Worm (Caenorhabditis elegans): ENCODE measurements around the gene H13N06.2.

Gene H13N06.2

DNA sequence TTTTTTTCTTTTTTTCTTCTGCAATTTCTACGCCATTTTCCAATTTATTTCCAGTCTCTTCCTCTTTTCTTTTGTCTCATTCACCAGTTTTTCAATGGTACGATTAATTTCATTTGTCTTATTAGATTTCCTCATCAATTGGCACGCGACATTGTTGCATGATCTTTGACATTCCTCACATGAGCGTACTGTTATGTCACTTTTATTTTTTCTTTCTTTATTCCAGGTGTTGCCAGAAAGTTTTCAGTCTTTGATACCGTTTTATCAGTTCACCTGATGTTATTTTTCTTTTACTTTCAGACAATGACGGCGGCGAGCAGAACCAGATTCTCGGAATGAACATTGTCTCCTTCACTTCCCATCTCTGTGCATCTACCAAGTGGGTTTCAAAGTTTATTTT is 49.5 kb downstream of the H13N06.2 start, which contains the start of the genes olrn-1 and C02C6.14:
Gene olrn-1 (plus strand): TSS at position 301 of the 400 bp plus-strand sequence.
Gene C02C6.14 (plus strand): TSS at position 304 of the 400 bp plus-strand sequence.
- TF ChIP-seq lin-14 (GFP tag; optimal IDR thresholded peaks at IDR 0.05) (peak; percentile 20), ceh-82 (tag; optimal IDR thresholded peaks at IDR 0.05) (no peak), nhr-85 (tag) (peak; percentile 5), lin-35 (GFP tag; optimal IDR thresholded peaks at IDR 0.05) (peak in 1 of 2 experiments; percentile 2), nhr-28 (tag; optimal IDR thresholded peaks at IDR 0.05) (no peak), mef-2 (tag; optimal IDR thresholded peaks at IDR 0.05) (no peak), nhr-19 (GFP tag; conservative IDR thresholded peaks at IDR 0.05) (no peak)

DNA sequence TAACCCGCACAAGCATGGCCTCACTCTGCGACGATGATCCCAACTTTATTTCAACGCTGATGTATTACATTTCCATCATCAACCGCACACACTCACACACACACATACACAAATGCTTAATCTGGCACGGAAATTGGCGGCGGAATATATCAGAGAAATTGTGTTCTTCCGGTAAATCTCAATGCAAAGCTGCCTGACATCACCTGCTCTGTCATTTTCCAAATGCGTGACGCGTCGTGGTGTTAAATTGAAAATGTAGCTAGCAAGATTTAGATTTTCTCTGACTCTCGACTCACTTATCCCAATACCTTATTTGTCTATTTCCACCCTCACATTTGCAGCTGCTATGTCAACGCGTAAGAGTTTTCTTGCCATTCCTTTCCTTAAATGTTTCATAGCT is 51.4 kb downstream of the H13N06.2 start:
- TF ChIP-seq aha-1 (tag; optimal IDR thresholded peaks at IDR 0.05) (no peak), grh-1 (GFP tag; IDR thresholded peaks at IDR 0.05) (no peak), ama-1 (optimal IDR thresholded peaks at IDR 0.05) (no peak), fkh-4 (tag; optimal IDR thresholded peaks at IDR 0.05; ENCODE audit: borderline replicate concordance) (no peak), nhr-84 (tag; optimal IDR thresholded peaks at IDR 0.05) (no peak), lin-14 (GFP tag; optimal IDR thresholded peaks at IDR 0.05) (no peak), egl-13 (tag; optimal IDR thresholded peaks at IDR 0.05) (peak; percentile 56), dsc-1 (tag; optimal IDR thresholded peaks at IDR 0.05) (peak; percentile 74), unc-62 (GFP tag; optimal IDR thresholded peaks at IDR 0.05) (no peak), C16A3.4 (tag; optimal IDR thresholded peaks at IDR 0.05) (no peak), nhr-19 (GFP tag; conservative IDR thresholded peaks at IDR 0.05) (no peak), sptf-1 (tag; optimal IDR thresholded peaks at IDR 0.05) (no peak), pax-3 (tag; optimal IDR thresholded peaks at IDR 0.05) (no peak), lsy-2 (tag; optimal IDR thresholded peaks at IDR 0.05) (no peak), nhr-47 (tag; optimal IDR thresholded peaks at IDR 0.05) (peak; percentile 35), elt-3 (tag; optimal IDR thresholded peaks at IDR 0.05) (no peak), zag-1 (tag; optimal IDR thresholded peaks at IDR 0.05) (no peak), nhr-20 (tag; optimal IDR thresholded peaks at IDR 0.05) (no peak), snu-23 (GFP tag; optimal IDR thresholded peaks at IDR 0.05) (no peak), pag-3 (tag; optimal IDR thresholded peaks at IDR 0.05; ENCODE audit: borderline replicate concordance, insufficient read depth) (no peak), vab-15 (tag; optimal IDR thresholded peaks at IDR 0.05) (no peak), xbp-1 (tag; optimal IDR thresholded peaks at IDR 0.05) (no peak), unc-30 (tag; optimal IDR thresholded peaks at IDR 0.05) (no peak), blmp-1 (tag; optimal IDR thresholded peaks at IDR 0.05) (no peak), lin-39 (tag; optimal IDR thresholded peaks at IDR 0.05) (no peak), hpl-2 (GFP tag; optimal IDR thresholded peaks at IDR 0.05) (no peak), fos-1 (tag; optimal IDR thresholded peaks at IDR 0.05) (no peak), nhr-11 (tag; optimal IDR thresholded peaks at IDR 0.05) (no peak), fkh-8 (tag; optimal IDR thresholded peaks at IDR 0.05) (peak; percentile 69)

DNA sequence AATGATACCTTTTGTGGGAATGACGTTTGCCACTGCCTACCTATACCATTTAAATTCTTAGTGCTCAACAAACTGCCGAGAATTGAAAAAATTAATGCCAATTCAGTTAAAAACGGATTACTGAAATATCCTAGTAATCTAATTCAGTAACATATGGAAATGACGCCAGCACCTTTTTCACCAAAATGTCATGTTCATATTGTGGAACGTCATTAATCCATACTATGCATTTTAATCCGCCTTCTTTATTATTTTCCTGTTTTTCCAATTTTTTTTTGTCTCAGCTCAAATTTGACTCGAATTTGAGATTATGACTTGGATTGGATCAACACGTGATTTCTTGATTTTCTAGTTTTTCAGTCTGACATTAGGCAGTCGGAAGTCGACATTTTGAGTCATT is 53.5 kb downstream of the H13N06.2 start:
- TF ChIP-seq nhr-47 (tag; optimal IDR thresholded peaks at IDR 0.05) (peak; percentile 45), mdl-1 (tag; optimal IDR thresholded peaks at IDR 0.05) (no peak), nhr-71 (tag; optimal IDR thresholded peaks at IDR 0.05) (peak; percentile 2), pax-3 (tag; optimal IDR thresholded peaks at IDR 0.05) (peak; percentile 47), egl-27 (tag; optimal IDR thresholded peaks at IDR 0.05) (no peak), sptf-1 (tag; optimal IDR thresholded peaks at IDR 0.05) (no peak), fkh-8 (tag; optimal IDR thresholded peaks at IDR 0.05) (peak; percentile 57), nhr-84 (tag; optimal IDR thresholded peaks at IDR 0.05) (no peak), dsc-1 (tag; optimal IDR thresholded peaks at IDR 0.05) (peak; percentile 93), ceh-90 (tag; optimal IDR thresholded peaks at IDR 0.05) (no peak), sox-4 (tag; optimal IDR thresholded peaks at IDR 0.05) (peak; percentile 16)
